Fruit fly (Drosophila melanogaster) whole organism, embryonic: ENCODE results near the gene kirre.
A peak's percentile ranks its signal among the peaks of the same experiment; 100 is the strongest.

ENCODE experiments used
- Aef1 ChIP-seq: fragments of 200-800 bp; sonication (Bioruptor generic); IDR thresholded peaks from 3 replicates; pipeline ENCODE4 v1.3.6; 2022; ENCODE audit warnings: missing biosample characterization, missing genetic modification characterization
- CG10979 ChIP-seq: fragments of 200-800 bp; sonication (Bioruptor generic); optimal IDR thresholded peaks from 2 replicates; lab custom pipeline; 2018; ENCODE audit warnings: missing biosample characterization, mild to moderate bottlenecking, missing genetic modification characterization, moderate library complexity
- CG11247 ChIP-seq: fragments of 200-800 bp; sonication (Bioruptor generic); IDR thresholded peaks from 2 replicates; pipeline ENCODE4 v1.3.6; 2022; ENCODE audit warnings: missing biosample characterization, missing genetic modification characterization
- CG12942 ChIP-seq: fragments of 200-800 bp; sonication (Bioruptor generic); optimal IDR thresholded peaks from 3 replicates; lab custom pipeline; 2016; ENCODE audit warnings: missing biosample characterization, missing genetic modification characterization
- CG14050 ChIP-seq: fragments of 200-800 bp; sonication (Bioruptor generic); IDR thresholded peaks from 3 replicates; pipeline ENCODE4 v1.3.6; 2022; ENCODE audit warnings: missing biosample characterization, missing genetic modification characterization
- CG14441 ChIP-seq: fragments of 200-800 bp; sonication (Bioruptor generic); IDR thresholded peaks from 2 replicates; pipeline ENCODE4 v1.3.6; 2022; ENCODE audit warnings: missing biosample characterization, missing genetic modification characterization
- CG15696 ChIP-seq: fragments of 200-800 bp; sonication (Bioruptor generic); optimal IDR thresholded peaks from 2 replicates; lab custom pipeline; 2019; ENCODE audit warnings: missing biosample characterization, mild to moderate bottlenecking, missing genetic modification characterization, moderate library complexity
- CG1602 ChIP-seq: fragments of 200-800 bp; sonication (Bioruptor generic); optimal IDR thresholded peaks from 3 replicates; lab custom pipeline; 2016; ENCODE audit warnings: missing biosample characterization, missing genetic modification characterization
- CG16815 ChIP-seq: fragments of 200-800 bp; sonication (Bioruptor generic); optimal IDR thresholded peaks from 3 replicates; lab custom pipeline; 2017; ENCODE audit warnings: missing biosample characterization, mild to moderate bottlenecking, missing genetic modification characterization
- CG17829 ChIP-seq: fragments of 200-800 bp; optimal IDR thresholded peaks from 2 replicates; lab custom pipeline; 2019; ENCODE audit warnings: missing biosample characterization, mild to moderate bottlenecking, missing genetic modification characterization, moderate library complexity
- CG18262 ChIP-seq: fragments of 200-800 bp; optimal IDR thresholded peaks from 3 replicates; lab custom pipeline; 2019; ENCODE audit warnings: missing biosample characterization, mild to moderate bottlenecking, missing genetic modification characterization, moderate library complexity
- CG18764 ChIP-seq: fragments of 200-800 bp; sonication (Bioruptor generic); optimal IDR thresholded peaks from 3 replicates; lab custom pipeline; 2016; ENCODE audit warnings: missing biosample characterization, missing genetic modification characterization
- CG30020 ChIP-seq: fragments of 200-800 bp; optimal IDR thresholded peaks from 2 replicates; lab custom pipeline; 2019; ENCODE audit warnings: missing biosample characterization, mild to moderate bottlenecking, missing genetic modification characterization, moderate library complexity
- CG4424 ChIP-seq: fragments of 200-800 bp; sonication (Bioruptor generic); optimal IDR thresholded peaks from 3 replicates; lab custom pipeline; 2016; ENCODE audit warnings: missing biosample characterization, missing genetic modification characterization
- CG8359 ChIP-seq: fragments of 200-800 bp; sonication (Bioruptor generic); optimal IDR thresholded peaks from 2 replicates; lab custom pipeline; 2017; ENCODE audit warnings: missing biosample characterization, mild to moderate bottlenecking, missing genetic modification characterization, borderline replicate concordance
- CG8388 ChIP-seq: fragments of 200-800 bp; sonication (Bioruptor generic); optimal IDR thresholded peaks from 2 replicates; lab custom pipeline; 2019; ENCODE audit warnings: missing biosample characterization, mild to moderate bottlenecking, missing genetic modification characterization, moderate library complexity
- Chrac-16 ChIP-seq: fragments of 200-800 bp; sonication (Bioruptor generic); optimal IDR thresholded peaks from 3 replicates; lab custom pipeline; 2016; ENCODE audit warnings: missing biosample characterization, missing genetic modification characterization
- CoRest ChIP-seq: fragments of 200-800 bp; sonication (Bioruptor generic); optimal IDR thresholded peaks from 3 replicates; lab custom pipeline; 2018; ENCODE audit warnings: missing biosample characterization, mild to moderate bottlenecking, missing genetic modification characterization, moderate library complexity
- D ChIP-seq, 2 experiments: fragments of 200-800 bp in 1 of 2; fragments of >200 bp in 1 of 2; sonication (Bioruptor generic) in 1 of 2; optimal IDR thresholded peaks; 2 replicates in 1 of 2; 3 replicates in 1 of 2; lab custom pipeline; 2017; ENCODE audit warnings: mild to moderate bottlenecking in 1 of 2, missing biosample characterization in 1 of 2, missing genetic modification characterization in 1 of 2, missing genetic modification reagents in 1 of 2
- Dek ChIP-seq: fragments of 200-800 bp; sonication (Bioruptor generic); optimal IDR thresholded peaks from 3 replicates; lab custom pipeline; 2019; ENCODE audit warnings: missing biosample characterization, mild to moderate bottlenecking, missing genetic modification characterization, moderate library complexity
- Drgx ChIP-seq: fragments of 200-800 bp; sonication (Bioruptor generic); IDR thresholded peaks from 2 replicates; pipeline ENCODE4 v1.3.6; 2022; ENCODE audit warnings: missing biosample characterization, missing genetic modification characterization
- Hr3 ChIP-seq: fragments of 200-800 bp; sonication (Bioruptor generic); optimal IDR thresholded peaks from 3 replicates; lab custom pipeline; 2016; ENCODE audit warnings: missing biosample characterization, missing genetic modification characterization
- MESR4 ChIP-seq: fragments of 200-800 bp; sonication (Bioruptor generic); optimal IDR thresholded peaks from 2 replicates; lab custom pipeline; 2018; ENCODE audit warnings: missing biosample characterization, mild to moderate bottlenecking, missing genetic modification characterization, moderate library complexity
- NFAT ChIP-seq: fragments of 200-800 bp; sonication (Bioruptor generic); IDR thresholded peaks from 2 replicates; pipeline ENCODE4 v1.3.6; 2022; ENCODE audit warnings: missing biosample characterization, missing genetic modification characterization
- Nf-YB ChIP-seq: fragments of 200-800 bp; sonication (Bioruptor generic); optimal IDR thresholded peaks from 3 replicates; lab custom pipeline; 2019; ENCODE audit warnings: missing biosample characterization, mild to moderate bottlenecking, missing genetic modification characterization, moderate library complexity
- NfI ChIP-seq: fragments of 200-800 bp; sonication (Bioruptor generic); optimal IDR thresholded peaks from 3 replicates; lab custom pipeline; 2018; ENCODE audit warnings: missing biosample characterization, mild to moderate bottlenecking, missing genetic modification characterization, moderate library complexity
- Pdp1 ChIP-seq, 2 experiments: fragments of 200-800 bp; sonication (Bioruptor generic); optimal IDR thresholded peaks; 3 replicates each; lab custom pipeline; 2016; ENCODE audit warnings: missing biosample characterization in 2 of 2, missing genetic modification characterization in 2 of 2, mild to moderate bottlenecking in 1 of 2, moderate library complexity in 1 of 2
- Ravus ChIP-seq: fragments of 200-800 bp; sonication (Bioruptor generic); IDR thresholded peaks from 2 replicates; pipeline ENCODE4 v1.3.6; 2022; ENCODE audit warnings: missing biosample characterization, missing genetic modification characterization
- Ssrp ChIP-seq: fragments of 200-800 bp; sonication (Bioruptor generic); optimal IDR thresholded peaks from 2 replicates; lab custom pipeline; 2018; ENCODE audit warnings: missing biosample characterization, mild to moderate bottlenecking, missing genetic modification characterization, moderate library complexity
- Xrp1 ChIP-seq: fragments of 200-800 bp; sonication (Bioruptor generic); IDR thresholded peaks from 2 replicates; pipeline ENCODE4 v1.3.6; 2022; ENCODE audit warnings: missing biosample characterization, missing genetic modification characterization
- bab2 ChIP-seq: fragments of 200-800 bp; sonication (Bioruptor generic); optimal IDR thresholded peaks from 2 replicates; lab custom pipeline; 2016; ENCODE audit warnings: missing biosample characterization, missing genetic modification characterization
- bcd ChIP-seq: fragments of 200-800 bp; sonication (Bioruptor generic); optimal IDR thresholded peaks from 2 replicates; lab custom pipeline; 2017; ENCODE audit warnings: missing biosample characterization, mild to moderate bottlenecking, missing genetic modification characterization
- bsh ChIP-seq, 2 experiments: fragments of 200-800 bp; sonication (Bioruptor generic); optimal IDR thresholded peaks; 2 replicates each; lab custom pipeline; 2017 to 2018; ENCODE audit warnings: mild to moderate bottlenecking in 2 of 2, missing biosample characterization in 2 of 2, missing genetic modification characterization in 2 of 2, moderate library complexity in 1 of 2
- ci ChIP-seq: fragments of 200-800 bp; sonication (Bioruptor generic); IDR thresholded peaks from 3 replicates; pipeline ENCODE4 v1.3.6; 2022; ENCODE audit warnings: missing biosample characterization, missing genetic modification characterization
- dmrt11E ChIP-seq: fragments of 200-800 bp; sonication (Bioruptor generic); optimal IDR thresholded peaks from 3 replicates; lab custom pipeline; 2018; ENCODE audit warnings: missing biosample characterization, mild to moderate bottlenecking, missing genetic modification characterization, moderate library complexity
- eve ChIP-seq, 2 experiments: fragments of >200 bp; optimal IDR thresholded peaks; 2 replicates each; lab custom pipeline; 2017; ENCODE audit warnings: missing biosample characterization in 2 of 2, missing genetic modification characterization in 2 of 2
- ewg ChIP-seq: fragments of 200-800 bp; sonication (Bioruptor generic); optimal IDR thresholded peaks from 3 replicates; lab custom pipeline; 2017; ENCODE audit warnings: mild to moderate bottlenecking, missing biosample characterization, missing genetic modification reagents, missing genetic modification characterization
- fd102C ChIP-seq: fragments of 200-800 bp; sonication (Bioruptor generic); optimal IDR thresholded peaks from 2 replicates; lab custom pipeline; 2018; ENCODE audit warnings: missing biosample characterization, mild to moderate bottlenecking, missing genetic modification characterization, moderate library complexity
- ham ChIP-seq: fragments of 200-800 bp; sonication (Bioruptor generic); IDR thresholded peaks from 2 replicates; pipeline ENCODE4 v1.3.6; 2022; ENCODE audit warnings: missing biosample characterization, missing genetic modification characterization
- hb ChIP-seq: fragments of 200-800 bp; sonication (Bioruptor generic); IDR thresholded peaks from 3 replicates; pipeline ENCODE4 v1.3.6; 2022; ENCODE audit warnings: missing biosample characterization, missing genetic modification characterization; ENCODE audit not compliant: partially characterized antibody
- ind ChIP-seq: fragments of 200-800 bp; sonication (Bioruptor generic); optimal IDR thresholded peaks from 3 replicates; lab custom pipeline; 2016; ENCODE audit warnings: missing biosample characterization, missing genetic modification characterization
- nom ChIP-seq: fragments of 200-800 bp; sonication (Bioruptor generic); optimal IDR thresholded peaks from 2 replicates; lab custom pipeline; 2017; ENCODE audit warnings: missing biosample characterization, missing genetic modification characterization, mild to moderate bottlenecking, moderate library complexity, missing genetic modification reagents
- pho ChIP-seq: fragments of 200-800 bp; sonication (Bioruptor generic); optimal IDR thresholded peaks from 2 replicates; lab custom pipeline; 2016; ENCODE audit warnings: missing biosample characterization, missing genetic modification characterization
- pnt ChIP-seq: fragments of 200-800 bp; sonication (Bioruptor generic); optimal IDR thresholded peaks from 3 replicates; lab custom pipeline; 2016; ENCODE audit warnings: missing biosample characterization, missing genetic modification characterization
- row ChIP-seq: fragments of 200-800 bp; sonication (Bioruptor generic); IDR thresholded peaks from 3 replicates; pipeline ENCODE4 v1.3.6; 2022; ENCODE audit warnings: missing biosample characterization, missing genetic modification characterization
- sens ChIP-seq: fragments of 200-800 bp; sonication (Bioruptor generic); peaks from one replicate; lab custom pipeline; 2016; ENCODE audit warnings: missing biosample characterization, missing genetic modification characterization
- sim ChIP-seq: fragments of 200-800 bp; sonication (Bioruptor generic); IDR thresholded peaks from 2 replicates; pipeline ENCODE4 v1.3.6; 2022; ENCODE audit warnings: missing biosample characterization, missing genetic modification characterization
- sisA ChIP-seq: fragments of 200-800 bp; sonication (Bioruptor generic); IDR thresholded peaks from 2 replicates; pipeline ENCODE4 v1.3.6; 2022; ENCODE audit warnings: missing biosample characterization, missing genetic modification characterization
- tna ChIP-seq: fragments of 200-800 bp; sonication (Bioruptor generic); IDR thresholded peaks from 2 replicates; pipeline ENCODE4 v1.3.6; 2022; ENCODE audit warnings: missing biosample characterization, missing genetic modification characterization; ENCODE audit not compliant: partially characterized antibody

The kirre gene

dm6 chrX:2977857-2978473 is 237.8 kb downstream of the kirre start (continued):
- TF ChIP-seq CG11247 (GFP tag; lab: Robert Waterston, UW) (no peak), bab2 (GFP tag; lab: Kevin White, UChicago) (peak; percentile 29), Hr3 (peak; percentile 52), CG12942 (GFP tag; lab: Kevin White, UChicago) (no peak), CoRest (tag; lab: Kevin White, UChicago) (peak; percentile 5), NfI (GFP tag; lab: Kevin White, UChicago) (no peak), Drgx (GFP tag; lab: Robert Waterston, UW) (peak; percentile 67; the same call in 1 of the 2 replicates), ci (GFP tag; lab: Robert Waterston, UW) (0 out of 3 replicates have a peak, but pooled peaks have one; percentile 38), Chrac-16 (GFP tag; lab: Kevin White, UChicago) (peak; percentile 40), pnt (peak; percentile 52), pho (GFP tag; lab: Kevin White, UChicago) (no peak), CG4424 (GFP tag; lab: Kevin White, UChicago) (peak; percentile 51), CG30020 (tag; lab: Kevin White, UChicago) (no peak), sens (GFP tag; lab: Kevin White, UChicago) (peak; percentile 70), Ravus (GFP tag; lab: Robert Waterston, UW) (no peak), sisA (GFP tag; lab: Robert Waterston, UW) (peak; percentile 30; the same call in 1 of the 2 replicates), ham (GFP tag; lab: Robert Waterston, UW) (no peak), tna (GFP tag; lab: Robert Waterston, UW) (no peak), bcd (peak; percentile 8), CG14441 (GFP tag; lab: Robert Waterston, UW) (no peak), CG10979 (tag; lab: Kevin White, UChicago) (peak; percentile 67), CG8388 (GFP tag; lab: Kevin White, UChicago) (peak; percentile 49), CG18262 (peak; percentile 50), CG17829 (peak; percentile 11), CG18764 (GFP tag; lab: Kevin White, UChicago) (peak; percentile 29), hb (GFP tag; lab: Robert Waterston, UW) (no peak), CG15696 (tag; lab: Kevin White, UChicago) (peak; percentile 43), eve (GFP tag; optimal IDR thresholded peaks at IDR 0.05; lab: Kevin White, UChicago) (peak in 1 of 2 experiments; percentile 27), Pdp1 (GFP tag; optimal IDR thresholded peaks at IDR 0.05; lab: Kevin White, UChicago) (peak in 1 of 2 experiments; percentile 11), ind (GFP tag; lab: Kevin White, UChicago) (peak; percentile 9), CG1602 (GFP tag; lab: Kevin White, UChicago) (peak; percentile 46), bsh (GFP tag; optimal IDR thresholded peaks at IDR 0.05; lab: Kevin White, UChicago) (peak in 1 of 2 experiments; percentile 59), Aef1 (no peak), CG8359 (GFP tag; lab: Kevin White, UChicago) (peak; percentile 10), D (optimal IDR thresholded peaks at IDR 0.05; lab: Kevin White, UChicago) (no peak), D (GFP tag; optimal IDR thresholded peaks at IDR 0.05; lab: Kevin White, UChicago) (peak; percentile 32), nom (GFP tag; lab: Kevin White, UChicago) (no peak), Xrp1 (peak; percentile 65), CG14050 (GFP tag; lab: Robert Waterston, UW) (no peak), NFAT (GFP tag; lab: Robert Waterston, UW) (no peak), MESR4 (GFP tag; lab: Kevin White, UChicago) (no peak), dmrt11E (tag; lab: Kevin White, UChicago) (peak; percentile 77), CG16815 (GFP tag; lab: Kevin White, UChicago) (peak; percentile 11), Ssrp (tag; lab: Kevin White, UChicago) (peak; percentile 15), ewg (GFP tag; lab: Kevin White, UChicago) (peak; percentile 19), sim (0 out of 2 replicates have a peak, but pooled peaks have one; percentile 14), fd102C (GFP tag; lab: Kevin White, UChicago) (peak; percentile 14), Nf-YB (peak; percentile 9), row (peak; percentile 50; the same call in 2 of the 3 replicates), Dek (tag; lab: Kevin White, UChicago) (no peak)
